Fruit fly (Drosophila melanogaster) whole organism, embryonic: ENCODE results near the gene ps.

ENCODE experiments used
- Asciz ChIP-seq: fragments of 200-800 bp; sonication (Bioruptor generic); optimal IDR thresholded peaks from 2 replicates; lab custom pipeline; 2017; ENCODE audit warnings: missing biosample characterization, mild to moderate bottlenecking, missing genetic modification characterization, missing genetic modification reagents
- Bteb2 ChIP-seq: fragments of 200-800 bp; sonication (Bioruptor generic); optimal IDR thresholded peaks from 2 replicates; lab custom pipeline; 2016; ENCODE audit warnings: missing biosample characterization, missing genetic modification characterization
- CG10431 ChIP-seq: fragments of 200-800 bp; sonication (Bioruptor generic); optimal IDR thresholded peaks from 3 replicates; lab custom pipeline; 2018; ENCODE audit warnings: missing biosample characterization, mild to moderate bottlenecking, missing genetic modification characterization
- CG10543 ChIP-seq: fragments of 200-800 bp; sonication (Bioruptor generic); optimal IDR thresholded peaks from 3 replicates; lab custom pipeline; 2017; ENCODE audit warnings: missing biosample characterization, mild to moderate bottlenecking, missing genetic modification characterization, moderate library complexity
- CG10979 ChIP-seq: fragments of 200-800 bp; sonication (Bioruptor generic); optimal IDR thresholded peaks from 2 replicates; lab custom pipeline; 2018; ENCODE audit warnings: missing biosample characterization, mild to moderate bottlenecking, missing genetic modification characterization, moderate library complexity
- CG11247 ChIP-seq: fragments of 200-800 bp; sonication (Bioruptor generic); IDR thresholded peaks from 2 replicates; pipeline ENCODE4 v1.3.6; 2022; ENCODE audit warnings: missing biosample characterization, missing genetic modification characterization
- CG12219 ChIP-seq: fragments of 200-800 bp; sonication (Bioruptor generic); optimal IDR thresholded peaks from 3 replicates; lab custom pipeline; 2018; ENCODE audit warnings: missing biosample characterization, mild to moderate bottlenecking, missing genetic modification characterization
- CG16815 ChIP-seq: fragments of 200-800 bp; sonication (Bioruptor generic); optimal IDR thresholded peaks from 3 replicates; lab custom pipeline; 2017; ENCODE audit warnings: missing biosample characterization, mild to moderate bottlenecking, missing genetic modification characterization
- CG17361 ChIP-seq: fragments of 200-800 bp; sonication (Bioruptor generic); IDR thresholded peaks from 3 replicates; pipeline ENCODE4 v1.3.6; 2022; ENCODE audit warnings: missing biosample characterization, missing genetic modification characterization
- CG18011 ChIP-seq: fragments of 200-800 bp; sonication (Bioruptor generic); optimal IDR thresholded peaks from 2 replicates; lab custom pipeline; 2017; ENCODE audit warnings: missing biosample characterization, missing genetic modification characterization, mild to moderate bottlenecking, moderate library complexity, missing genotype
- CG18262 ChIP-seq: fragments of 200-800 bp; optimal IDR thresholded peaks from 3 replicates; lab custom pipeline; 2019; ENCODE audit warnings: missing biosample characterization, mild to moderate bottlenecking, missing genetic modification characterization, moderate library complexity
- CG2712 ChIP-seq: fragments of 200-800 bp; optimal IDR thresholded peaks from 3 replicates; lab custom pipeline; 2019; ENCODE audit warnings: missing biosample characterization, mild to moderate bottlenecking, missing genetic modification characterization, moderate library complexity
- CG31224 ChIP-seq: fragments of 200-800 bp; sonication (Bioruptor generic); IDR thresholded peaks from 2 replicates; pipeline ENCODE4 v1.3.6; 2022; ENCODE audit warnings: missing biosample characterization, missing genetic modification characterization
- CG4424 ChIP-seq: fragments of 200-800 bp; sonication (Bioruptor generic); optimal IDR thresholded peaks from 3 replicates; lab custom pipeline; 2016; ENCODE audit warnings: missing biosample characterization, missing genetic modification characterization
- CG5245 ChIP-seq: fragments of 200-800 bp; sonication (Bioruptor generic); optimal IDR thresholded peaks from 3 replicates; lab custom pipeline; 2016; ENCODE audit warnings: missing biosample characterization, missing genetic modification characterization
- CG5953 ChIP-seq: fragments of 200-800 bp; sonication (Bioruptor generic); IDR thresholded peaks from 2 replicates; pipeline ENCODE4 v1.3.6; 2022; ENCODE audit warnings: missing biosample characterization, missing genetic modification characterization
- CG8478 ChIP-seq: fragments of >200 bp; optimal IDR thresholded peaks from 2 replicates; lab custom pipeline; 2018
- CG9932 ChIP-seq: fragments of 200-800 bp; sonication (Bioruptor generic); IDR thresholded peaks from 2 replicates; pipeline ENCODE4 v1.3.6; 2022; ENCODE audit warnings: missing biosample characterization, missing genetic modification characterization
- CHES-1-like ChIP-seq: fragments of 200-800 bp; sonication (Bioruptor generic); optimal IDR thresholded peaks from 2 replicates; lab custom pipeline; 2016; ENCODE audit warnings: missing biosample characterization, missing genetic modification characterization
- D19B ChIP-seq: fragments of 200-800 bp; sonication (Bioruptor generic); optimal IDR thresholded peaks from 2 replicates; lab custom pipeline; 2017; ENCODE audit warnings: missing biosample characterization, mild to moderate bottlenecking, missing genetic modification characterization
- Hmx ChIP-seq: fragments of 200-800 bp; sonication (Bioruptor generic); optimal IDR thresholded peaks from 2 replicates; lab custom pipeline; 2016; ENCODE audit warnings: missing biosample characterization, missing genetic modification characterization
- Hr78 ChIP-seq, 2 experiments: fragments of 200-800 bp in 1 of 2; fragments of >200 bp in 1 of 2; sonication (Bioruptor generic) in 1 of 2; optimal IDR thresholded peaks; 2 replicates each; lab custom pipeline; 2017 to 2019; ENCODE audit warnings: missing biosample characterization in 2 of 2, missing genetic modification characterization in 2 of 2, mild to moderate bottlenecking in 1 of 2, moderate library complexity in 1 of 2
- Mad ChIP-seq: fragments of 200-800 bp; sonication (Bioruptor generic); optimal IDR thresholded peaks from 2 replicates; lab custom pipeline; 2016; ENCODE audit warnings: missing biosample characterization, missing genetic modification characterization
- Med ChIP-seq: fragments of 200-800 bp; sonication (Bioruptor generic); peaks from one replicate; lab custom pipeline; 2016; ENCODE audit warnings: missing biosample characterization, missing genetic modification characterization, mild to moderate bottlenecking, inconsistent platforms, moderate library complexity
- Nf-YB ChIP-seq: fragments of 200-800 bp; sonication (Bioruptor generic); optimal IDR thresholded peaks from 3 replicates; lab custom pipeline; 2019; ENCODE audit warnings: missing biosample characterization, mild to moderate bottlenecking, missing genetic modification characterization, moderate library complexity
- Rfx ChIP-seq: fragments of 200-800 bp; sonication (Bioruptor generic); IDR thresholded peaks from 2 replicates; pipeline ENCODE4 v1.3.6; 2022; ENCODE audit warnings: missing biosample characterization, missing genetic modification characterization
- Spps ChIP-seq: fragments of 200-800 bp; sonication (Bioruptor generic); optimal IDR thresholded peaks from 2 replicates; lab custom pipeline; 2018; ENCODE audit warnings: missing biosample characterization, mild to moderate bottlenecking, missing genetic modification characterization
- Trl ChIP-seq, 3 experiments: fragments of >200 bp in 2 of 3; fragments of 200-800 bp in 1 of 3; sonication (Bioruptor generic) in 1 of 3; optimal IDR thresholded peaks; 2 replicates in 1 of 3; 3 replicates in 2 of 3; lab custom pipeline; 2016 to 2017; ENCODE audit warnings: missing biosample characterization in 1 of 3, missing genetic modification characterization in 1 of 3
- ato ChIP-seq: fragments of 200-800 bp; sonication (Bioruptor generic); IDR thresholded peaks from 2 replicates; pipeline ENCODE4 v1.3.6; 2022; ENCODE audit warnings: missing biosample characterization, missing genetic modification characterization; ENCODE audit not compliant: partially characterized antibody
- az2 ChIP-seq: fragments of 200-800 bp; sonication (Bioruptor generic); optimal IDR thresholded peaks from 3 replicates; lab custom pipeline; 2016; ENCODE audit warnings: missing biosample characterization, missing genetic modification characterization
- bowl ChIP-seq: fragments of 200-800 bp; sonication (Bioruptor generic); IDR thresholded peaks from 2 replicates; pipeline ENCODE4 v1.3.6; 2022; ENCODE audit warnings: missing biosample characterization, missing genetic modification characterization
- cg ChIP-seq: fragments of 200-800 bp; sonication (Bioruptor generic); optimal IDR thresholded peaks from 3 replicates; lab custom pipeline; 2019; ENCODE audit warnings: missing biosample characterization, mild to moderate bottlenecking, missing genetic modification characterization, moderate library complexity
- crc ChIP-seq: fragments of 200-800 bp; sonication (Bioruptor generic); optimal IDR thresholded peaks from 2 replicates; lab custom pipeline; 2016; ENCODE audit warnings: missing biosample characterization, missing genetic modification characterization
- danr ChIP-seq: fragments of 200-800 bp; sonication (Bioruptor generic); IDR thresholded peaks from 2 replicates; pipeline ENCODE4 v1.3.6; 2022; ENCODE audit warnings: missing biosample characterization, missing genetic modification characterization
- dimm ChIP-seq: fragments of 200-800 bp; sonication (Bioruptor generic); IDR thresholded peaks from 2 replicates; pipeline ENCODE4 v1.3.6; 2022; ENCODE audit warnings: missing biosample characterization, missing genetic modification characterization
- esg ChIP-seq: fragments of 200-800 bp; sonication (Bioruptor generic); conservative IDR thresholded peaks from 2 replicates; pipeline ENCODE4 v1.3.6; 2022; ENCODE audit warnings: missing biosample characterization, missing genetic modification characterization
- fd96Cb ChIP-seq: fragments of 200-800 bp; sonication (Bioruptor generic); optimal IDR thresholded peaks from 2 replicates; lab custom pipeline; 2018; ENCODE audit warnings: missing biosample characterization, mild to moderate bottlenecking, missing genetic modification characterization, moderate library complexity
- gem ChIP-seq: fragments of 200-800 bp; sonication (Bioruptor generic); optimal IDR thresholded peaks from 2 replicates; lab custom pipeline; 2019; ENCODE audit warnings: missing biosample characterization, mild to moderate bottlenecking, missing genetic modification characterization, moderate library complexity
- hb ChIP-seq: fragments of 200-800 bp; sonication (Bioruptor generic); IDR thresholded peaks from 3 replicates; pipeline ENCODE4 v1.3.6; 2022; ENCODE audit warnings: missing biosample characterization, missing genetic modification characterization; ENCODE audit not compliant: partially characterized antibody
- klu ChIP-seq: fragments of 200-800 bp; sonication (Bioruptor generic); IDR thresholded peaks from 2 replicates; pipeline ENCODE4 v1.3.6; 2022; ENCODE audit warnings: missing biosample characterization, missing genetic modification characterization
- lab ChIP-seq: fragments of 200-800 bp; sonication (Bioruptor generic); optimal IDR thresholded peaks from 3 replicates; lab custom pipeline; 2017; ENCODE audit warnings: missing biosample characterization, missing genetic modification characterization, mild to moderate bottlenecking, moderate library complexity, missing genetic modification reagents
- mld ChIP-seq: fragments of 200-800 bp; sonication (Bioruptor generic); IDR thresholded peaks from 3 replicates; pipeline ENCODE4 v1.3.6; 2022; ENCODE audit warnings: missing biosample characterization, missing genetic modification characterization; ENCODE audit not compliant: partially characterized antibody
- onecut ChIP-seq: fragments of 200-800 bp; sonication (Bioruptor generic); IDR thresholded peaks from 2 replicates; pipeline ENCODE4 v1.3.6; 2022; ENCODE audit warnings: missing biosample characterization, missing genetic modification characterization
- pan ChIP-seq, 4 experiments: fragments of >200 bp in 3 of 4; fragments of 200-800 bp in 1 of 4; sonication (Bioruptor generic) in 1 of 4; optimal IDR thresholded peaks in 3 of 4; IDR thresholded peaks in 1 of 4; 2 replicates each; pipeline versions ENCODE4 v1.3.6 to Lab custom; 2017 to 2022; ENCODE audit warnings: missing biosample characterization in 2 of 4, missing genetic modification characterization in 2 of 4, mixed read lengths in 1 of 4
- peb ChIP-seq: fragments of 200-800 bp; sonication (Bioruptor generic); IDR thresholded peaks from 2 replicates; pipeline ENCODE4 v1.3.6; 2022; ENCODE audit warnings: missing biosample characterization, missing genetic modification characterization
- scrt ChIP-seq: fragments of 200-800 bp; sonication (Bioruptor generic); optimal IDR thresholded peaks from 2 replicates; lab custom pipeline; 2018; ENCODE audit warnings: missing biosample characterization, mild to moderate bottlenecking, missing genetic modification characterization, moderate library complexity
- sd ChIP-seq: fragments of 200-800 bp; sonication (Bioruptor generic); optimal IDR thresholded peaks from 3 replicates; lab custom pipeline; 2018; ENCODE audit warnings: missing biosample characterization, mild to moderate bottlenecking, missing genetic modification characterization, moderate library complexity
- slbo ChIP-seq: fragments of 200-800 bp; sonication (Bioruptor generic); IDR thresholded peaks from 2 replicates; pipeline ENCODE4 v1.3.6; 2022; ENCODE audit warnings: missing biosample characterization, missing genetic modification characterization
- stc ChIP-seq: fragments of 200-800 bp; sonication (Bioruptor generic); IDR thresholded peaks from 2 replicates; pipeline ENCODE4 v1.3.6; 2022; ENCODE audit warnings: missing biosample characterization, missing genetic modification characterization
- tll ChIP-seq, 2 experiments: fragments of 200-800 bp in 1 of 2; fragments of >200 bp in 1 of 2; sonication (Bioruptor generic) in 1 of 2; optimal IDR thresholded peaks; 2 replicates each; lab custom pipeline; 2017 to 2019; ENCODE audit warnings: missing biosample characterization in 2 of 2, missing genetic modification characterization in 2 of 2, mild to moderate bottlenecking in 1 of 2, moderate library complexity in 1 of 2

The ps gene

dm6 chr3R:9390201-9390600, 27.5 kb upstream of the ps start (continued):
- TF ChIP-seq D19B: no peak
- no peak for TF ChIP-seq dimm (GFP tag; lab: Robert Waterston, UW)
- no peak for TF ChIP-seq mld (GFP tag; lab: Robert Waterston, UW)
- TF ChIP-seq bowl (GFP tag; lab: Robert Waterston, UW): no peak
- TF ChIP-seq CG10979 (tag; lab: Kevin White, UChicago): no peak
- TF ChIP-seq Nf-YB (GFP tag; lab: Kevin White, UChicago): peak; percentile 39
- no peak for TF ChIP-seq hb (GFP tag; lab: Robert Waterston, UW)
- no peak for TF ChIP-seq Hr78 (GFP tag; optimal IDR thresholded peaks at IDR 0.05; lab: Kevin White, UChicago)
- peak; percentile 9 for TF ChIP-seq gem (tag; lab: Kevin White, UChicago)
- peak; percentile 36 for TF ChIP-seq lab (GFP tag; lab: Kevin White, UChicago)
- TF ChIP-seq CG16815 (GFP tag; lab: Kevin White, UChicago): no peak
- no peak for TF ChIP-seq cg (GFP tag; lab: Kevin White, UChicago)
- TF ChIP-seq scrt (GFP tag; lab: Kevin White, UChicago): peak; percentile 29
- TF ChIP-seq CG5953 (GFP tag; lab: Robert Waterston, UW): no peak
- no peak for TF ChIP-seq sd (tag; lab: Kevin White, UChicago)
- no peak for TF ChIP-seq tll (GFP tag; optimal IDR thresholded peaks at IDR 0.05; lab: Kevin White, UChicago)
- TF ChIP-seq peb: no peak
- TF ChIP-seq ato (GFP tag; lab: Robert Waterston, UW): no peak
- TF ChIP-seq Trl (optimal IDR thresholded peaks at IDR 0.05; lab: Kevin White, UChicago): no peak
- TF ChIP-seq Trl (GFP tag; optimal IDR thresholded peaks at IDR 0.05; lab: Kevin White, UChicago): no peak
- no peak for TF ChIP-seq CHES-1-like (GFP tag; lab: Kevin White, UChicago)
- TF ChIP-seq CG12219 (GFP tag; lab: Kevin White, UChicago): no peak
- no peak for TF ChIP-seq CG11247 (GFP tag; lab: Robert Waterston, UW)
- TF ChIP-seq CG18262 (tag; lab: Kevin White, UChicago): peak; percentile 6
- 0 out of 3 replicates have a peak, but pooled peaks have one; percentile 18 for TF ChIP-seq CG17361 (GFP tag; lab: Robert Waterston, UW)
- no peak for TF ChIP-seq CG31224 (GFP tag; lab: Robert Waterston, UW)
- TF ChIP-seq Bteb2 (GFP tag; lab: Kevin White, UChicago): no peak
- TF ChIP-seq klu (GFP tag; lab: Robert Waterston, UW): no peak
- TF ChIP-seq fd96Cb (tag; lab: Kevin White, UChicago): no peak
- peak; percentile 34 for TF ChIP-seq CG10543 (GFP tag; lab: Kevin White, UChicago)
- no peak for TF ChIP-seq az2 (GFP tag; lab: Kevin White, UChicago)
- TF ChIP-seq CG4424 (GFP tag; lab: Kevin White, UChicago): no peak
- no peak for TF ChIP-seq CG9932 (GFP tag; lab: Robert Waterston, UW)
- TF ChIP-seq pan (optimal IDR thresholded peaks at IDR 0.05; lab: Kevin White, UChicago): no peak
- peak in 1 of 2 experiments; percentile 5 for TF ChIP-seq pan (GFP tag; optimal IDR thresholded peaks at IDR 0.05 in 1 of 2, IDR thresholded peaks at IDR 0.05 in 1 of 2)
- TF ChIP-seq stc (GFP tag; lab: Robert Waterston, UW): no peak
- no peak for TF ChIP-seq CG5245 (GFP tag; lab: Kevin White, UChicago)
- no peak for TF ChIP-seq esg (GFP tag; lab: Robert Waterston, UW)
- TF ChIP-seq Rfx: no peak
- TF ChIP-seq CG2712 (tag; lab: Kevin White, UChicago): peak; percentile 2
- TF ChIP-seq CG8478 (lab: Kevin White, UChicago): no peak
- no peak for TF ChIP-seq danr (GFP tag; lab: Robert Waterston, UW)
- no peak for TF ChIP-seq onecut (GFP tag; lab: Robert Waterston, UW)
- TF ChIP-seq Spps (tag; lab: Kevin White, UChicago): no peak
- no peak for TF ChIP-seq CG18011 (GFP tag; lab: Kevin White, UChicago)
- peak; percentile 4 for TF ChIP-seq Asciz (GFP tag; lab: Kevin White, UChicago)
- TF ChIP-seq crc (GFP tag; lab: Kevin White, UChicago): no peak
- TF ChIP-seq CG10431 (GFP tag; lab: Kevin White, UChicago): peak; percentile 22
- TF ChIP-seq Med (GFP tag; lab: Kevin White, UChicago): peak; percentile 65
- TF ChIP-seq Mad (GFP tag; lab: Kevin White, UChicago): no peak
- TF ChIP-seq Hmx (GFP tag; lab: Kevin White, UChicago): no peak
- no peak for TF ChIP-seq slbo
